Fruit fly (Drosophila melanogaster): ENCODE measurements around the gene CG43167.

Gene CG43167

DNA sequence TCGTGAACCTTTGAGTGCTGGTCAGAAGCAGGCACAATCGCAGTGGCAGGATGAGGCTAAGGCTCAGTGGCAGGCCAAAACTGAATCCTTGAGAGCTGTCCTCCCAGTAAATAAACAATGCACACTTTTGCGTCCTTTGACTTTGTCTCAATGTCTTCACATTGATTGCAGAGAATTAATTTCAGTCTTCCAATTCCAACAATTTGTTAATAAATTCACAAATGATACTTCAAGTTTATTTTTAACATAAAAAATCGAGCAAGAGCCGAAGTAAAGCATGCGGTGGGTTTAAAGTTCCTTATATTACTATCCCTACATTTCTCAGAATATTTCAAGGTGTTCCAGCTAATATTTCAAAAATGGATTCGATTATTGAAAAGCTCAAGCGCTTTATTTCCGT lies at the start of gene CG43167:
Gene CG43167 (plus strand): TSS at position 301 of the 400 bp plus-strand sequence.
- TF ChIP-seq CG8478 (optimal IDR thresholded peaks at IDR 0.05) (no peak), CTCF (optimal IDR thresholded peaks at IDR 0.05) (no peak)

DNA sequence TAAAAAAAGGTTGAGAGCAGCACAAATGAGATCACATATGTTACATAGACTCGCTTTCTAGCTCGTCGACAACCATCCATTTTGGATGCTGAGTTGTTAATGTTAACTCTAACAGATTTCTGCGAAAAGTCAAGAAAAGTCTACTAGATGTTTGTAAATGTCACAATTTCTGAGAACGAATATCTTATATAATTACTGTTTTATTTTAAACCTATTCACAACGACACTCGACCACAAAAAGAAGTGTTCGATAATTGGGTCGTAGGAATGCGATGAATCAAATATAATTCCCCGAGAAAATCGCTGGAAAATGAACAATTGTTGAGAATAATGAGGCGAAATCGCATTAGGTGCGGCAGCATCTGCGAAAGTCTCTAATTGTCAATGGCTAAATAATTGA lies 45.5 kb upstream of the CG43167 start, which contains the start of gene spag4:
Gene spag4 (minus strand): TSS at position 101 of the 400 bp plus-strand sequence.
- no peak for TF ChIP-seq CTCF (optimal IDR thresholded peaks at IDR 0.05)

DNA sequence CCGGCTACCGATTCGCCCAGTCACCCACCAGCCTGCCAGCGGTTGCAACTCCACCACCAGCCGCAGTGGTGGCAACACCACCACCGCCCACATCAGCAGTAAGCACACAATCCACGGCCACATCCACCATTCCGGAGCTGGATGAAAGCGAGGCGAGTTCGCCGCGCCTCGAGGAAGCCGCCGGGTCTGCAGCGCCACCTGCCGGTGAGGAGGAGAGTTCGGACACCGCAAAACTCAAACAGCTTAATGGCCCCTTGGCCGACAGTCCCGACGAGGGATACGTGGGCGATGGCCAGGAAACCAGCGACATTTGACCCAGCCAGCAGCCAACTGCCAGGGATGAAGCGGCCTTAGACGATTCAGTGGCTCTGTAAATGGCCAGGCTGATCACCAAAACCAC lies 33.0 kb upstream of the CG43167 start:
- TF ChIP-seq CTCF (optimal IDR thresholded peaks at IDR 0.05), result peak; percentile 50 to 54
- TF ChIP-seq CG8478 (optimal IDR thresholded peaks at IDR 0.05), result no peak

DNA sequence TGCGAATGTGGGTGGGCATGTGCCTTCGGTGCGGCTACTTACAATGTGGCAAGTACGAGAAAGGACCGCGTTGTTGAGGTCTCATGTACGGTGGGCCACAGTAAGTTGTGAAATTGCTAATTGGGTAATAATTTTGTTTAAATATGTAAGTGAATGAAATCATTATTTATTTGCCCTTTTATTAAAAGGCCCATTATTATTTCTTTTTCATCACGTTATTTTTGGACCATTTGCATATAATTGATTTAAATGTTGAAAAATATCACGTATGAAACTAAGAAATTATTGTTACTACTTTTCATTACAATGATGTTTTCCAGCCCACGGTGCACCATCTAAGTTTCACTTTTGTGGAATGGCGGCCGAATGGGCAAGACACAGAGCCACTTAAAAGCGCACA lies 28.9 kb upstream of the CG43167 start:
- TF ChIP-seq CG8478 (optimal IDR thresholded peaks at IDR 0.05) (no peak), CTCF (optimal IDR thresholded peaks at IDR 0.05) (no peak)

DNA sequence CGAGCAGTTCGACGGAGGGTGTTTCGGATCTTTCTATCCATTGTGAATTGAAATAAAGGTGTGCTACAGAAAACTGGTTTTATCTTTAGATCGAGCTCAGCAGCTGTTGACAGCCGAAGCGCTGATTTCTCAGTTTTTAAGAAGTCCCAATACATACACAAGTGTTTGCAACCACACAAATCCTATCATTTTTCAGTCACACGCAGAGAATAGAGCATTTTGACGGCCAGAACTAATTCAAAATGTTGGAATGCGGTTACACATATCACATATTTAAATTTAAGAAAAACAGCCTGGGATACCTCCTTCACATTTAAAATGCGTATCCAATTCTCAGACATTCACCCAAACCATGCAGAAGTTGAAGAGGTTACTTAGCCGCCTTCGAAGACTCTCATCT lies 8.5 kb upstream of the CG43167 start, which contains the start of gene CG6614:
Gene CG6614 (minus strand): TSS at position 101 of the 400 bp plus-strand sequence.
- TF ChIP-seq CG8478 (optimal IDR thresholded peaks at IDR 0.05) (no peak), CTCF (optimal IDR thresholded peaks at IDR 0.05) (no peak)

DNA sequence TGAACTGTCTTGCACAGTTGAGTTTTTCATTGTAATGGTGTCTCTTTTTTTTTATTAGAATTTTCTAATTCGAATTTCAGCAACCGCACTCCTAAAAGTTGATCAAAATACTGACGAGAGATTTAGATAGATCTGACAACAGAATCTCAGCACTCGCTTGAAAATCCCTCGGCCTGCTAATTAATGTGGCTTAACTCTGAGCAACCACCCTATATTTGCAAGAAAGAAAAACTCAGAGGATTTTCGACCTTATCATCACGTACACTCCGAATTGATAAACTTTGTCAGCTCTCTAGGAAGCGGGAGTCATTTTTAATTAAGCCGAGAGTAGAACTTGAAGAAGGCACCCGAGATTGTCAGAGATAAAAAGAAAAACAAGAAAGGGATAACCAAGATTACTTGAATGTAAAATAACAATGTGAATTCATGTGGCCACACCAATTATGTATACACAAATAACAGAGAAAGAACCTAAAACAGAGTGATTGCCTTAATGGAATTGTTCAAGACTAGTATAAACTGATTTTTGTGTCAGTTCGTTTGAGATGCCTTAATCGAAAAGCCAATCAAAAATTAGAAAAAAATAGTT lies 5.2 kb upstream of the CG43167 start, which contains the start of the genes CG12307 and CG4983:
Gene CG12307 (minus strand): TSS at position 101 of the 589 bp plus-strand sequence.
Gene CG4983 (plus strand): TSS at position 539 of the 589 bp plus-strand sequence.
- TF ChIP-seq CTCF (optimal IDR thresholded peaks at IDR 0.05) (no peak), CG8478 (optimal IDR thresholded peaks at IDR 0.05) (no peak)

DNA sequence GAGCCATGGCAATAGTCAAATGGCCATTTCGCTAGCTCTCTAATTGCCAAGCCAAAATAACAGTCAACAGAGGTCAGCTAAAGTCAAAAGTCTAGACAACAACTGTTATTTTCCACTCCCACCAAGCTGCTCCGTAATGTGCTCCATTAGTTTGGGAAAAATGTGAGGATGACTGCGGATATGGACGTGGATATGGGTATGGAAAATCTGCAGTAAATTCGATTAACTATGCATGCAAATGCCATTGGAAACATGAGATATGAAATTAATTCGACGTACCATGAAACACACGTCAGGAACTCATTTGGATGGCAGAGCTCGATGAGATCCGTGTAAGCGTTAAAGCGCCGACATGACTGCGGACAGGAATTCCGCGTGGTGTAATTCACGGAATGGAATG lies 5.7 kb downstream of the CG43167 start, which contains the start of gene CG44477:
Gene CG44477 (plus strand): TSS at position 301 of the 400 bp plus-strand sequence.
- TF ChIP-seq CG8478 (optimal IDR thresholded peaks at IDR 0.05) (no peak), CTCF (optimal IDR thresholded peaks at IDR 0.05) (no peak)

DNA sequence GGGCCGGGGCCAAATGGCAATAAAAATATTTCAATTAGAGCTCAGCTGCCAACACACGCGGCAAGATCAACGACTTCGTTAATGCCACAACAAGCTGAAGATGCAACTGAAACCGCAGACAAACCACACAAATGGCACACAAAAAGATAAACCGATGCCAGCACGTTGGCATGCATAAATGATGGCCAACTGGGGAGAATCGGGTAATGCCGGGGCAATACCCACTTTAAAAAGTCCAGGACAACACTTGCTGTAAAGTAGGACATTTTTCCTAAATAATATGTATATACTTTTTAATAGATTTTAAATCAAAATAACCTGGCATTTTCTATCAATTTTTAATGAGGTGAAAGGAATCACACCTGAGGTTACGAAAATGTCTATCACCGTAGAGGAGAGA lies 37.3 kb downstream of the CG43167 start, which contains the start of gene CG4988:
Gene CG4988 (plus strand): TSS at position 301 of the 400 bp plus-strand sequence.
- TF ChIP-seq CTCF (optimal IDR thresholded peaks at IDR 0.05) (no peak), CG8478 (optimal IDR thresholded peaks at IDR 0.05) (no peak)

DNA sequence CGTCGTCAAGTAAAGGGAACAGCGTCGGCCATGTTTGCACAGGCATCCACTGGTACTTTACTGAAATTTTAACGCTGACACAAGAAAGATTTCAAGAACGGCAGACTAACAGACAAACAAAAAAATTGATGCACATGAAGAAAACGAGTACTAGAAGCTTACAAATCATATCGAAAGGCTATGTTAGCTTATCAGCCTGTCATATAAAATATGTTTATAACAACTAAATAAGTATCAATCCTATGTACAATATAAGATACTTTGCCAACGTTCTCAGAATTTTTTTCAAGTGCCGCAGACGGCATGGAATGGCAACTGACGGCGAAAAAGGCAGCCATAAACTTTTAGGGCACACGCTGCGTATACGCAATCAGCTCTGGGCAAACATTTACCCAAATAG lies 44.6 kb downstream of the CG43167 start:
- TF ChIP-seq CTCF (optimal IDR thresholded peaks at IDR 0.05) (no peak), CG8478 (optimal IDR thresholded peaks at IDR 0.05) (no peak)

Measured in S2 (cell line).